Worm (Caenorhabditis elegans) whole organism, L3 larva: Measurements from ENCODE around the gene srh-138.

Source experiments
- R02D3.7 ChIP-seq: fragments of 150-350 bp; optimal IDR thresholded peaks from 2 replicates; lab custom pipeline; 2014; ENCODE audit warnings: missing biosample characterization, missing genetic modification characterization
- ZK546.5 ChIP-seq: sonication (generic microtip); optimal IDR thresholded peaks from 2 replicates; lab custom pipeline; 2017; ENCODE audit warnings: missing biosample characterization, missing genetic modification characterization
- ama-1 ChIP-seq: fragments of 150-350 bp; optimal IDR thresholded peaks from 2 replicates; lab custom pipeline; 2018
- ceh-28 ChIP-seq: fragments of 150-350 bp; optimal IDR thresholded peaks from 2 replicates; lab custom pipeline; 2014; ENCODE audit warnings: missing biosample characterization, missing genetic modification reagents, missing genetic modification characterization
- ceh-9 ChIP-seq: sonication (generic microtip); optimal IDR thresholded peaks from 2 replicates; lab custom pipeline; 2018; ENCODE audit warnings: missing biosample characterization, missing genetic modification characterization
- egl-27 ChIP-seq: sonication (generic microtip); optimal IDR thresholded peaks from 4 replicates; lab custom pipeline; 2017; ENCODE audit warnings: missing biosample characterization, missing genetic modification reagents, missing genetic modification characterization
- egl-5 ChIP-seq: fragments of 150-350 bp; optimal IDR thresholded peaks from 2 replicates; lab custom pipeline; 2017; ENCODE audit warnings: missing biosample characterization, missing genetic modification reagents, missing genetic modification characterization, inconsistent platforms
- elt-2 ChIP-seq: sonication (generic microtip); optimal IDR thresholded peaks from 2 replicates; lab custom pipeline; 2016; ENCODE audit warnings: missing genetic modification reagents, mild to moderate bottlenecking, missing genetic modification characterization, missing compliant biosample characterization
- elt-3 ChIP-seq, 3 experiments: fragments of 150-350 bp in 1 of 3; sonication (generic microtip) in 2 of 3; optimal IDR thresholded peaks; 2 replicates in 2 of 3; 4 replicates in 1 of 3; lab custom pipeline; 2014 to 2017; ENCODE audit warnings: missing biosample characterization in 3 of 3, missing genetic modification characterization in 3 of 3
- fkh-10 ChIP-seq: sonication (generic microtip); optimal IDR thresholded peaks from 2 replicates; lab custom pipeline; 2017; ENCODE audit warnings: missing biosample characterization, missing genetic modification reagents, missing genetic modification characterization
- lin-15B ChIP-seq: fragments of 150-350 bp; optimal IDR thresholded peaks from 2 replicates; lab custom pipeline; 2014; ENCODE audit warnings: missing biosample characterization, missing genetic modification characterization
- lin-39 ChIP-seq: fragments of 150-350 bp; optimal IDR thresholded peaks from 2 replicates; lab custom pipeline; 2018; ENCODE audit warnings: missing biosample characterization, missing genetic modification reagents, missing genetic modification characterization
- lsy-12 ChIP-seq: sonication (generic microtip); optimal IDR thresholded peaks from 2 replicates; lab custom pipeline; 2016; ENCODE audit warnings: mild to moderate bottlenecking, missing genetic modification characterization, missing compliant biosample characterization
- mdl-1 ChIP-seq: fragments of 150-350 bp; optimal IDR thresholded peaks from 2 replicates; lab custom pipeline; 2014; ENCODE audit warnings: missing biosample characterization, missing genetic modification characterization
- nfya-1 ChIP-seq: sonication (generic microtip); optimal IDR thresholded peaks from 2 replicates; lab custom pipeline; 2017; ENCODE audit warnings: missing genetic modification characterization, mild to moderate bottlenecking, missing compliant biosample characterization, antibody characterized with exemption, moderate library complexity; ENCODE audit not compliant: insufficient read depth
- nhr-11 ChIP-seq: fragments of 150-350 bp; optimal IDR thresholded peaks from 2 replicates; lab custom pipeline; 2014; ENCODE audit warnings: missing biosample characterization, missing genetic modification characterization
- nhr-23 ChIP-seq: fragments of 150-350 bp; optimal IDR thresholded peaks from 2 replicates; lab custom pipeline; 2014; ENCODE audit warnings: missing biosample characterization, missing genetic modification reagents, missing genetic modification characterization
- nhr-237 ChIP-seq: fragments of 150-350 bp; optimal IDR thresholded peaks from 2 replicates; lab custom pipeline; 2014; ENCODE audit warnings: missing biosample characterization, missing genetic modification characterization
- nhr-43 ChIP-seq: sonication (generic microtip); optimal IDR thresholded peaks from 2 replicates; lab custom pipeline; 2016; ENCODE audit warnings: mild to moderate bottlenecking, missing genetic modification characterization, missing compliant biosample characterization; ENCODE audit not compliant: poor library complexity, severe bottlenecking
- nhr-67 ChIP-seq: fragments of 150-350 bp; optimal IDR thresholded peaks from 2 replicates; lab custom pipeline; 2014; ENCODE audit warnings: missing biosample characterization, missing genetic modification characterization
- nhr-76 ChIP-seq: fragments of 150-350 bp; sonication (generic microtip); optimal IDR thresholded peaks from 5 replicates; lab custom pipeline; 2014; ENCODE audit warnings: missing biosample characterization, missing genetic modification characterization
- pha-4 ChIP-seq: fragments of 150-350 bp; optimal IDR thresholded peaks from 2 replicates; lab custom pipeline; 2014; ENCODE audit warnings: missing biosample characterization, missing genetic modification reagents, missing genetic modification characterization
- pqm-1 ChIP-seq: fragments of 150-350 bp; optimal IDR thresholded peaks from 2 replicates; lab custom pipeline; 2017; ENCODE audit warnings: missing biosample characterization, missing genetic modification characterization, inconsistent platforms
- sea-2 ChIP-seq: fragments of 150-350 bp; sonication (generic microtip); optimal IDR thresholded peaks from 4 replicates; lab custom pipeline; 2014; ENCODE audit warnings: missing biosample characterization, missing genetic modification reagents, missing genetic modification characterization
- skn-1 ChIP-seq: fragments of 150-350 bp; optimal IDR thresholded peaks from 2 replicates; lab custom pipeline; 2014; ENCODE audit warnings: missing biosample characterization, missing genetic modification characterization
- snpc-4 ChIP-seq: fragments of 150-350 bp; optimal IDR thresholded peaks from 2 replicates; lab custom pipeline; 2014; ENCODE audit warnings: missing biosample characterization, missing genetic modification characterization
- tbx-2 ChIP-seq: sonication (generic microtip); optimal IDR thresholded peaks from 2 replicates; lab custom pipeline; 2016; ENCODE audit warnings: mild to moderate bottlenecking, missing genetic modification characterization, missing compliant biosample characterization
- unc-39 ChIP-seq: sonication (generic microtip); optimal IDR thresholded peaks from 4 replicates; lab custom pipeline; 2017; ENCODE audit warnings: missing biosample characterization, missing genetic modification characterization
- zag-1 ChIP-seq: fragments of 150-350 bp; optimal IDR thresholded peaks from 2 replicates; lab custom pipeline; 2014; ENCODE audit warnings: missing biosample characterization, missing genetic modification characterization
- ztf-4 ChIP-seq: fragments of 150-350 bp; optimal IDR thresholded peaks from 2 replicates; lab custom pipeline; 2014; ENCODE audit warnings: missing biosample characterization, missing genetic modification characterization

Gene srh-138

DNA sequence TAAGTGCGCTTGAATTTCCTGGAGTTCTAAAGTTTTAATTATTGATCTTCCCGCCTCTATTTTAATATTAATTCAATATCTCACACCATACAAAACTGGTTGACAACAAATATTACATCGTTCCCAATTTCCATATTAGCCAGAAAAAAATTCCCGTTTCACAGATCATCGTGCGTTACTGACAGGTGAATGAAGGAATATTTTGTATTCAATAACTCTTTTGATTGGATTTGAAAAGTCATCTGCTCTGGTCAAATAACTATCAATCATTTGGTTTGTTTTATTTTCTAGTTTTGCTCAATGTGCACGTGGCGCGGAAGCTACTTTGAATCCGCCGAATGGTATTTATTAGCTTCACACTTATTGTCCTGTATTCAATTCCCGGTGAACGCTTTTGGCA lies 12.9 kb upstream of the srh-138 start, which contains the start of gene srh-139:
Gene srh-139, plus strand, starts transcription at position 301 of the 400 bp plus-strand sequence.
- no peak for TF ChIP-seq ceh-9 (tag; lab: Kevin White, UChicago)
- TF ChIP-seq egl-5 (tag; lab: Kevin White, UChicago) = no peak
- no peak for TF ChIP-seq elt-3 (tag; optimal IDR thresholded peaks at IDR 0.05; lab: Kevin White, UChicago)
- TF ChIP-seq skn-1 (tag; lab: Kevin White, UChicago) = no peak
- no peak for TF ChIP-seq pqm-1 (tag; lab: Kevin White, UChicago)
- no peak for TF ChIP-seq nhr-76 (tag; lab: Kevin White, UChicago)
- TF ChIP-seq nhr-23 (tag; lab: Kevin White, UChicago) = no peak
- TF ChIP-seq tbx-2 (tag; lab: Kevin White, UChicago) = no peak
- TF ChIP-seq lin-15B = no peak
- TF ChIP-seq mdl-1 (tag; lab: Kevin White, UChicago) = no peak
- TF ChIP-seq pha-4 (tag; lab: Kevin White, UChicago) = no peak
- TF ChIP-seq ZK546.5 (tag; lab: Kevin White, UChicago) = no peak
- no peak for TF ChIP-seq nfya-1

ce11 chrV:16483044-16483443 lies 12.2 kb upstream of the srh-138 start, which contains the start of gene F57E7.2:
F57E7.2 (minus strand) TSS chrV:16483144.
- TF ChIP-seq skn-1 (tag; lab: Kevin White, UChicago) (no peak), egl-27 (no peak), ztf-4 (tag; lab: Kevin White, UChicago) (no peak), elt-2 (tag; lab: Kevin White, UChicago) (no peak), nhr-67 (tag; lab: Kevin White, UChicago) (no peak), nhr-43 (no peak), egl-5 (tag; lab: Kevin White, UChicago) (no peak), nhr-11 (no peak)

DNA sequence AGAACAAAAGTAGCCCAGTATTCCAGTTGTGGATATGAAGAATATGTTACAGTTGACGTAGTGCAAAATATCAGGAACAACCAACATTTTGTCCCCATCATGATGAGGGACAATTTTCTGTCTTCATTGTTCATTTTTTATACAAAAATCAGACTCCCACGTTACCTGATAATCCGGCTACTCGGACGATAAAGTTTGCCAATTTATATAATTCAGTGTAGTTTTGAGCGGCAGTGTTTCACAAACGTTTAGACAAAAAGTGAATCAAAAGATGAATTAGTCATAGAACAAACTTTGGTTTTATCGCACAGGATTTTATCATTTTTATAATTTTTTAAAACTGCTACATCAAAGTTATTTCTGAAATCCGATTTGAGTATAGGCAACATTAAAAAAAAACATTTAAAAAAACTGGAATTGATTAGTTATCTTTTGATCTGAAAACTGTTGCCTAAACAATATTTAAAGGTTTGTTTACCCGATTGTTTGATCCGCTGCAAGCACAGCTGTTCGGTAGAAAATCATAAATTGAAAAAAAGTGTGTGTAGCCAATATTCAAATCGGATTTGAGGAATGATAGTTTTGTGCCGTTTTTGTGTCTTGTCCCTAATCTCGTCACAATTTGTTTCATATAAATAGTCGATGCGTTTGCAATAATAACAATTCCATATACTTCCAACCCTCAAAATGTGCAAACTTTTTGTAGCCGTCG lies 10.3 kb upstream of the srh-138 start, which contains the start of the genes F57E7.4 and spig-6:
Gene F57E7.4, minus strand, starts transcription at position 101 of the 712 bp plus-strand sequence.
Gene spig-6, plus strand, starts transcription at position 662 of the 712 bp plus-strand sequence.
- TF ChIP-seq nhr-67 (tag; lab: Kevin White, UChicago) (no peak), egl-27 (no peak), ama-1 (lab: Kevin White, UChicago) (no peak), nhr-76 (tag; lab: Kevin White, UChicago) (no peak), nhr-11 (no peak), lsy-12 (tag; lab: Kevin White, UChicago) (no peak), pqm-1 (tag; lab: Kevin White, UChicago) (no peak), snpc-4 (tag; lab: Kevin White, UChicago) (no peak), sea-2 (GFP tag; lab: Kevin White, UChicago) (no peak)

DNA sequence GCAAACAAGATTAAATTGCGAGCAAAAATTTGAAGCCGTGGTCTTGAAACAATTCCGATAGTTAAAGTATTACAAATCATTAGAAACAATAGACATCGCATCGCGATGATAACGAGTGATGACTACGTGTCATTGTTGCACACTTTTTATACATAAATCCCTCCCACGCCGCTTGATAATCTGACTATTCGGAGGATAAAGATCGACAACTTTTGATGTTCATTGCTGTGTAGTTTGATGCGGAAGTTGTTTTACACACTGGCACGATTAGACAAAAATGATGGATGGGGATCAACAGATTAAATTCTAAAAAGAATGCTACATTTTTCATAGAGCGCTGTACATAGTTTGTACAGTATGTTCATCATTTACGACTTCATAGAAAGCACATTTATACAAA lies 8.5 kb upstream of the srh-138 start, which contains the start of gene T08G3.11:
Gene T08G3.11, minus strand, starts transcription at position 101 of the 400 bp plus-strand sequence.
- TF ChIP-seq pha-4 (tag; lab: Kevin White, UChicago) (no peak), lin-15B (no peak), fkh-10 (GFP tag; lab: Kevin White, UChicago) (no peak), elt-3 (tag; optimal IDR thresholded peaks at IDR 0.05; lab: Kevin White, UChicago) (no peak), tbx-2 (tag; lab: Kevin White, UChicago) (no peak), ama-1 (lab: Kevin White, UChicago) (no peak), nfya-1 (no peak), nhr-237 (tag; lab: Kevin White, UChicago) (no peak), zag-1 (no peak), egl-5 (tag; lab: Kevin White, UChicago) (no peak), ceh-28 (no peak), R02D3.7 (tag; lab: Kevin White, UChicago) (no peak), nhr-23 (tag; lab: Kevin White, UChicago) (no peak), unc-39 (tag; lab: Kevin White, UChicago) (no peak), ZK546.5 (tag; lab: Kevin White, UChicago) (no peak)

DNA sequence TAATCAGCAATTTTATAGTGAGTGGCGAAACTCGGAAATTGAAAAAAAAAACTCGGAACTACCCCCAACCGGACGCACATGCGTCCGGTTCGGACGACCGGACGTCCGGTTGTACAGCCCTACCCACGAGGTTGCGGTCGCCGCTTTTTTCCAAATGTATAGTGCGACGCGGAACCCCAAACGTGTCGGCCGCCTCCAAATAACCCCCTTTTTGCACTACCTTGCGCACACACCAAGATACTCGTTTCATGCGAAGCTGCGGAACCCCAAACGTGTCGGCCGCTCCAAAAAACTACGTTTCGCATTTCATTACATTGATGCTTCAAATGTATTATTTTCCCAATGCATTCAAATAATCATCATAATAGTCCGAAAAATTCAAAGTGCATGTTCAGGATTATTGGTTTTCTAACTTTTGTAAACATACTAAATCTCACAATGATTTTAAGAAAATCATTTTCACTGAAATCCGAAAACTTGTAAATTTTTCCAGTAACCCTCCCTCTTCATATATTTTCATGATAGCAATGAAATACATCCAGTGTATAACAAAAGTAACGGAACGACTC lies 1.3 kb upstream of the srh-138 start, which contains the start of gene srw-35:
Gene srw-35, plus strand, starts transcription at position 519 of the 569 bp plus-strand sequence.
- TF ChIP-seq tbx-2 (tag; lab: Kevin White, UChicago) = no peak
- TF ChIP-seq lin-39 (tag; lab: Kevin White, UChicago) = no peak
- TF ChIP-seq ceh-28 = no peak
- TF ChIP-seq elt-2 (tag; lab: Kevin White, UChicago) = no peak
